Fruit fly (Drosophila melanogaster) whole organism, embryonic: ENCODE measurements around the gene ver.

Experiments used
- Awh ChIP-seq: fragments of 200-800 bp; sonication (Bioruptor generic); IDR thresholded peaks from 2 replicates; pipeline ENCODE4, ENCODE4 v1.3.6; 2022; ENCODE audit warnings: missing biosample characterization, missing genetic modification characterization
- CG11085 ChIP-seq: fragments of 200-800 bp; sonication (Bioruptor generic); IDR thresholded peaks from 2 replicates; pipeline ENCODE4 v1.3.6; 2022; ENCODE audit warnings: missing biosample characterization, missing genetic modification characterization
- CG11504 ChIP-seq: fragments of 200-800 bp; sonication (Bioruptor generic); optimal IDR thresholded peaks from 3 replicates; lab custom pipeline; 2019; ENCODE audit warnings: missing biosample characterization, mild to moderate bottlenecking, missing genetic modification characterization, moderate library complexity
- CG12942 ChIP-seq: fragments of 200-800 bp; sonication (Bioruptor generic); optimal IDR thresholded peaks from 3 replicates; lab custom pipeline; 2016; ENCODE audit warnings: missing biosample characterization, missing genetic modification characterization
- CG15601 ChIP-seq: fragments of 200-800 bp; sonication (Bioruptor generic); optimal IDR thresholded peaks from 3 replicates; lab custom pipeline; 2019; ENCODE audit warnings: missing biosample characterization, mild to moderate bottlenecking, missing genetic modification characterization, moderate library complexity
- CG16815 ChIP-seq: fragments of 200-800 bp; sonication (Bioruptor generic); optimal IDR thresholded peaks from 3 replicates; lab custom pipeline; 2017; ENCODE audit warnings: missing biosample characterization, mild to moderate bottlenecking, missing genetic modification characterization
- CG17328 ChIP-seq: fragments of 200-800 bp; sonication (Bioruptor generic); IDR thresholded peaks from 2 replicates; pipeline ENCODE4 v1.3.6; 2022; ENCODE audit warnings: missing biosample characterization, missing genetic modification characterization
- CG2129 ChIP-seq: fragments of 200-800 bp; sonication (Bioruptor generic); IDR thresholded peaks from 2 replicates; pipeline ENCODE4 v1.3.6; 2022; ENCODE audit warnings: missing biosample characterization, missing genetic modification characterization; ENCODE audit not compliant: partially characterized antibody
- CG2199 ChIP-seq: fragments of 200-800 bp; sonication (Bioruptor generic); IDR thresholded peaks from 3 replicates; pipeline ENCODE4 v1.3.6; 2022; ENCODE audit warnings: missing biosample characterization, missing genetic modification characterization
- CG2875 ChIP-seq: fragments of 200-800 bp; sonication (Bioruptor generic); optimal IDR thresholded peaks from 2 replicates; lab custom pipeline; 2017; ENCODE audit warnings: missing biosample characterization, mild to moderate bottlenecking, missing genetic modification characterization, missing genetic modification reagents
- CG32772 ChIP-seq: fragments of 200-800 bp; sonication (Bioruptor generic); IDR thresholded peaks from 2 replicates; pipeline ENCODE4 v1.3.6; 2022; ENCODE audit warnings: missing biosample characterization, missing genetic modification characterization
- CG3995 ChIP-seq: fragments of 200-800 bp; sonication (Bioruptor generic); optimal IDR thresholded peaks from 3 replicates; lab custom pipeline; 2016; ENCODE audit warnings: missing biosample characterization, missing genetic modification characterization
- CG43689 ChIP-seq: fragments of 200-800 bp; sonication (Bioruptor generic); IDR thresholded peaks from 2 replicates; pipeline ENCODE4 v1.3.6; 2022; ENCODE audit warnings: missing biosample characterization, missing genetic modification characterization
- CG7271 ChIP-seq: fragments of 200-800 bp; sonication (Bioruptor generic); optimal IDR thresholded peaks from 2 replicates; lab custom pipeline; 2018; ENCODE audit warnings: missing biosample characterization, mild to moderate bottlenecking, missing genetic modification characterization, moderate library complexity
- CG8359 ChIP-seq: fragments of 200-800 bp; sonication (Bioruptor generic); optimal IDR thresholded peaks from 2 replicates; lab custom pipeline; 2017; ENCODE audit warnings: missing biosample characterization, mild to moderate bottlenecking, missing genetic modification characterization, borderline replicate concordance
- CG9727 ChIP-seq: fragments of 200-800 bp; sonication (Bioruptor generic); optimal IDR thresholded peaks from 3 replicates; lab custom pipeline; 2017; ENCODE audit warnings: missing biosample characterization, mild to moderate bottlenecking, missing genetic modification characterization
- CG9797 ChIP-seq: fragments of 200-800 bp; sonication (Bioruptor generic); optimal IDR thresholded peaks from 3 replicates; lab custom pipeline; 2018; ENCODE audit warnings: missing biosample characterization, mild to moderate bottlenecking, missing genetic modification characterization
- CG9932 ChIP-seq: fragments of 200-800 bp; sonication (Bioruptor generic); IDR thresholded peaks from 2 replicates; pipeline ENCODE4 v1.3.6; 2022; ENCODE audit warnings: missing biosample characterization, missing genetic modification characterization
- CkIIα-i1 ChIP-seq: fragments of 200-800 bp; sonication (Bioruptor generic); IDR thresholded peaks from 2 replicates; pipeline ENCODE4 v1.3.6; 2022; ENCODE audit warnings: missing biosample characterization, missing genetic modification characterization
- E2f2 ChIP-seq: fragments of 200-800 bp; sonication (Bioruptor generic); IDR thresholded peaks from 2 replicates; pipeline ENCODE4 v1.3.6; 2022; ENCODE audit warnings: missing biosample characterization, missing genetic modification characterization
- Lim3 ChIP-seq: fragments of 200-800 bp; sonication (Bioruptor generic); IDR thresholded peaks from 2 replicates; pipeline ENCODE4 v1.3.6; 2022; ENCODE audit warnings: missing biosample characterization, missing genetic modification characterization
- Max ChIP-seq: fragments of 200-800 bp; sonication (Bioruptor generic); optimal IDR thresholded peaks from 2 replicates; lab custom pipeline; 2016; ENCODE audit warnings: missing biosample characterization, mild to moderate bottlenecking, missing genetic modification characterization
- Meics ChIP-seq: fragments of 200-800 bp; sonication (Bioruptor generic); optimal IDR thresholded peaks from 2 replicates; lab custom pipeline; 2017; ENCODE audit warnings: missing biosample characterization, mild to moderate bottlenecking, missing genetic modification characterization
- Rx ChIP-seq: fragments of 200-800 bp; sonication (Bioruptor generic); IDR thresholded peaks from 2 replicates; pipeline ENCODE4 v1.3.6; 2022; ENCODE audit warnings: missing biosample characterization, missing genetic modification characterization
- Sox100B ChIP-seq: fragments of 200-800 bp; sonication (Bioruptor generic); optimal IDR thresholded peaks from 3 replicates; lab custom pipeline; 2018; ENCODE audit warnings: missing biosample characterization, mild to moderate bottlenecking, missing genetic modification characterization
- Stat92E ChIP-seq, 3 experiments: fragments of >200 bp in 2 of 3; fragments of 200-800 bp in 1 of 3; sonication (Bioruptor generic) in 1 of 3; optimal IDR thresholded peaks; 2 replicates each; lab custom pipeline; 2017 to 2019; ENCODE audit warnings: missing biosample characterization in 3 of 3, missing genetic modification characterization in 3 of 3, mild to moderate bottlenecking in 1 of 3, moderate library complexity in 1 of 3
- Taf1 ChIP-seq: fragments of 200-800 bp; sonication (Bioruptor generic); IDR thresholded peaks from 2 replicates; pipeline ENCODE4 v1.3.6; 2022; ENCODE audit warnings: missing biosample characterization, missing genetic modification characterization
- Trl ChIP-seq, 3 experiments: fragments of >200 bp in 2 of 3; fragments of 200-800 bp in 1 of 3; sonication (Bioruptor generic) in 1 of 3; optimal IDR thresholded peaks; 2 replicates in 1 of 3; 3 replicates in 2 of 3; lab custom pipeline; 2016 to 2017; ENCODE audit warnings: missing biosample characterization in 1 of 3, missing genetic modification characterization in 1 of 3
- Xrp1 ChIP-seq: fragments of 200-800 bp; sonication (Bioruptor generic); IDR thresholded peaks from 2 replicates; pipeline ENCODE4 v1.3.6; 2022; ENCODE audit warnings: missing biosample characterization, missing genetic modification characterization
- amos ChIP-seq: fragments of 200-800 bp; sonication (Bioruptor generic); IDR thresholded peaks from 2 replicates; pipeline ENCODE4 v1.3.6; 2022; ENCODE audit warnings: missing biosample characterization, missing genetic modification characterization; ENCODE audit not compliant: partially characterized antibody
- bsh ChIP-seq, 2 experiments: fragments of 200-800 bp; sonication (Bioruptor generic); optimal IDR thresholded peaks; 2 replicates each; lab custom pipeline; 2017 to 2018; ENCODE audit warnings: mild to moderate bottlenecking in 2 of 2, missing biosample characterization in 2 of 2, missing genetic modification characterization in 2 of 2, moderate library complexity in 1 of 2
- cg ChIP-seq: fragments of 200-800 bp; sonication (Bioruptor generic); optimal IDR thresholded peaks from 3 replicates; lab custom pipeline; 2019; ENCODE audit warnings: missing biosample characterization, mild to moderate bottlenecking, missing genetic modification characterization, moderate library complexity
- chinmo ChIP-seq: fragments of 200-800 bp; sonication (Bioruptor generic); IDR thresholded peaks from 4 replicates; pipeline ENCODE4 v1.3.6; 2022; ENCODE audit warnings: missing biosample characterization, missing genetic modification characterization; ENCODE audit not compliant: partially characterized antibody
- corto ChIP-seq: fragments of 200-800 bp; sonication (Bioruptor generic); optimal IDR thresholded peaks from 2 replicates; lab custom pipeline; 2016; ENCODE audit warnings: missing biosample characterization, mild to moderate bottlenecking, missing genetic modification characterization, moderate library complexity
- fu2 ChIP-seq: fragments of 200-800 bp; sonication (Bioruptor generic); optimal IDR thresholded peaks from 2 replicates; lab custom pipeline; 2016; ENCODE audit warnings: missing biosample characterization, missing genetic modification characterization
- gce ChIP-seq: fragments of 200-800 bp; sonication (Bioruptor generic); IDR thresholded peaks from 3 replicates; pipeline ENCODE4 v1.3.6; 2022; ENCODE audit warnings: missing biosample characterization, missing genetic modification characterization
- gem ChIP-seq: fragments of 200-800 bp; sonication (Bioruptor generic); optimal IDR thresholded peaks from 2 replicates; lab custom pipeline; 2019; ENCODE audit warnings: missing biosample characterization, mild to moderate bottlenecking, missing genetic modification characterization, moderate library complexity
- jigr1 ChIP-seq: fragments of 200-800 bp; sonication (Bioruptor generic); IDR thresholded peaks from 3 replicates; pipeline ENCODE4 v1.3.6; 2022; ENCODE audit warnings: missing biosample characterization, missing genetic modification characterization
- lbe ChIP-seq: fragments of 200-800 bp; sonication (Bioruptor generic); optimal IDR thresholded peaks from 2 replicates; lab custom pipeline; 2016; ENCODE audit warnings: missing biosample characterization, mild to moderate bottlenecking, missing genetic modification characterization
- lilli ChIP-seq: fragments of 200-800 bp; sonication (Bioruptor generic); optimal IDR thresholded peaks from 3 replicates; lab custom pipeline; 2016; ENCODE audit warnings: missing biosample characterization, missing genetic modification characterization
- lmd ChIP-seq: fragments of 200-800 bp; sonication (Bioruptor generic); IDR thresholded peaks from 2 replicates; pipeline ENCODE4 v1.3.6; 2022; ENCODE audit warnings: missing biosample characterization, missing genetic modification characterization
- odd ChIP-seq: fragments of 200-800 bp; sonication (Bioruptor generic); optimal IDR thresholded peaks from 2 replicates; lab custom pipeline; 2017; ENCODE audit warnings: missing biosample characterization, mild to moderate bottlenecking, missing genetic modification characterization
- onecut ChIP-seq: fragments of 200-800 bp; sonication (Bioruptor generic); IDR thresholded peaks from 2 replicates; pipeline ENCODE4 v1.3.6; 2022; ENCODE audit warnings: missing biosample characterization, missing genetic modification characterization
- otp ChIP-seq: fragments of 200-800 bp; sonication (Bioruptor generic); IDR thresholded peaks from 3 replicates; pipeline ENCODE4, ENCODE4 v1.3.6; 2022; ENCODE audit warnings: missing biosample characterization, missing genetic modification characterization
- pita ChIP-seq: fragments of 200-800 bp; sonication (Bioruptor generic); optimal IDR thresholded peaks from 2 replicates; lab custom pipeline; 2017; ENCODE audit warnings: missing biosample characterization, mild to moderate bottlenecking, missing genetic modification characterization
- sr ChIP-seq: fragments of 200-800 bp; sonication (Bioruptor generic); IDR thresholded peaks from 3 replicates; pipeline ENCODE4 v1.3.6; 2022; ENCODE audit warnings: missing biosample characterization, missing genetic modification characterization
- tgo ChIP-seq: fragments of 200-800 bp; sonication (Bioruptor generic); IDR thresholded peaks from 3 replicates; pipeline ENCODE4 v1.3.6; 2022; ENCODE audit warnings: missing biosample characterization, missing genetic modification characterization
- twi ChIP-seq: fragments of 200-800 bp; optimal IDR thresholded peaks from 2 replicates; lab custom pipeline; 2019; ENCODE audit warnings: missing biosample characterization, mild to moderate bottlenecking, missing genetic modification characterization, moderate library complexity
- usp ChIP-seq: fragments of >200 bp; optimal IDR thresholded peaks from 2 replicates; lab custom pipeline; 2017; ENCODE audit warnings: missing biosample characterization, missing genetic modification characterization
- zf30C ChIP-seq: fragments of 200-800 bp; sonication (Bioruptor generic); optimal IDR thresholded peaks from 3 replicates; lab custom pipeline; 2018; ENCODE audit warnings: missing biosample characterization, mild to moderate bottlenecking, missing genetic modification characterization

ver gene

dm6 chr3L:12523941-12524340 lies at the start of gene ver, which contains the start of gene Gcn5 (continued):
- TF ChIP-seq odd (GFP tag; lab: Kevin White, UChicago), result peak; percentile 82
- peak; percentile 95 for TF ChIP-seq gem (tag; lab: Kevin White, UChicago)
- TF ChIP-seq CG43689 (GFP tag; lab: Robert Waterston, UW), result peak; percentile 65; the same call in 1 of the 2 replicates
- peak; percentile 75; the same call in 2 of the 3 replicates for TF ChIP-seq sr (GFP tag; lab: Robert Waterston, UW)
- TF ChIP-seq CG11085, result peak; percentile 86
- TF ChIP-seq onecut (GFP tag; lab: Robert Waterston, UW), result peak; percentile 84
- peak; percentile 50 for TF ChIP-seq zf30C (GFP tag; lab: Kevin White, UChicago)
- peak; percentile 67 for TF ChIP-seq CG9797 (GFP tag; lab: Kevin White, UChicago)
- no peak for TF ChIP-seq CkIIα-i1 (GFP tag; lab: Robert Waterston, UW)
- TF ChIP-seq fu2 (GFP tag; lab: Kevin White, UChicago), result peak; percentile 77
- peak; percentile 90 for TF ChIP-seq gce (GFP tag; lab: Robert Waterston, UW)
- peak; percentile 89 for TF ChIP-seq CG16815 (GFP tag; lab: Kevin White, UChicago)
- peak; percentile 93 for TF ChIP-seq CG32772 (GFP tag; lab: Robert Waterston, UW)
- peak; percentile 94 for TF ChIP-seq tgo (GFP tag; lab: Robert Waterston, UW)
- TF ChIP-seq pita, result no peak
- TF ChIP-seq CG2129 (GFP tag; lab: Robert Waterston, UW), result no peak
- TF ChIP-seq otp (GFP tag; lab: Robert Waterston, UW), result peak; percentile 91
- TF ChIP-seq CG7271 (tag; lab: Kevin White, UChicago), result peak; percentile 70
- TF ChIP-seq lbe, result peak; percentile 99
- peak; percentile 95 for TF ChIP-seq lilli (GFP tag; lab: Kevin White, UChicago)
- TF ChIP-seq corto (GFP tag; lab: Kevin White, UChicago), result peak; percentile 89
- TF ChIP-seq CG2199 (GFP tag; lab: Robert Waterston, UW), result 0 out of 3 replicates have a peak, but pooled peaks have one; percentile 77
- peak; percentile 79 for TF ChIP-seq CG2875 (GFP tag; lab: Kevin White, UChicago)
- TF ChIP-seq Awh (GFP tag; lab: Robert Waterston, UW), result peak; percentile 93
- TF ChIP-seq Max (GFP tag; lab: Kevin White, UChicago), result peak; percentile 90
- TF ChIP-seq CG11504 (tag; lab: Kevin White, UChicago), result peak; percentile 92
- TF ChIP-seq lmd (GFP tag; lab: Robert Waterston, UW), result peak; percentile 95
- no peak for TF ChIP-seq Trl (optimal IDR thresholded peaks at IDR 0.05; lab: Kevin White, UChicago)
- TF ChIP-seq Trl (GFP tag; optimal IDR thresholded peaks at IDR 0.05; lab: Kevin White, UChicago), result peak; percentile 86
- peak; percentile 93 for TF ChIP-seq Meics (GFP tag; lab: Kevin White, UChicago)
- TF ChIP-seq cg (GFP tag; lab: Kevin White, UChicago), result no peak
- peak; percentile 94 for TF ChIP-seq CG17328 (GFP tag; lab: Robert Waterston, UW)
- peak; percentile 95 for TF ChIP-seq CG9932 (GFP tag; lab: Robert Waterston, UW)
- TF ChIP-seq amos, result 0 out of 2 replicates have a peak, but pooled peaks have one; percentile 25
- peak; percentile 81 for TF ChIP-seq Taf1
- peak; percentile 57; the same call in 1 of the 2 replicates for TF ChIP-seq Lim3 (GFP tag; lab: Robert Waterston, UW)
- TF ChIP-seq bsh (GFP tag; optimal IDR thresholded peaks at IDR 0.05; lab: Kevin White, UChicago), result peak; percentile 83 to 91
- TF ChIP-seq chinmo (GFP tag; lab: Robert Waterston, UW), result no peak
- peak; percentile 66 for TF ChIP-seq CG3995 (GFP tag; lab: Kevin White, UChicago)
- TF ChIP-seq CG9727 (GFP tag; lab: Kevin White, UChicago), result peak; percentile 94
- TF ChIP-seq Rx (GFP tag; lab: Robert Waterston, UW), result peak; percentile 94
- TF ChIP-seq Xrp1 (GFP tag; lab: Robert Waterston, UW), result peak; percentile 95
- TF ChIP-seq Sox100B (GFP tag; lab: Kevin White, UChicago), result peak; percentile 91
- TF ChIP-seq CG8359, result peak; percentile 60
- TF ChIP-seq CG12942 (GFP tag; lab: Kevin White, UChicago), result peak; percentile 86
- peak; percentile 82 for TF ChIP-seq E2f2
- no peak for TF ChIP-seq usp (GFP tag; lab: Kevin White, UChicago)
- peak; percentile 87 for TF ChIP-seq CG15601 (tag; lab: Kevin White, UChicago)
- TF ChIP-seq Stat92E (GFP tag; optimal IDR thresholded peaks at IDR 0.05; lab: Kevin White, UChicago), result peak in 1 of 3 experiments; percentile 15
- TF ChIP-seq jigr1 (GFP tag; lab: Robert Waterston, UW), result peak; percentile 86
- TF ChIP-seq twi (tag; lab: Kevin White, UChicago), result peak; percentile 73
